Fruit fly (Drosophila melanogaster): ENCODE results near the gene x16.
A peak's percentile ranks its signal among the peaks of the same experiment; 100 is the strongest.

Gene x16

dm6 chr2L:6922091-6922753 is 2.2 kb upstream of the x16 start (continued):
- no peak for TF ChIP-seq unpg (GFP tag; optimal IDR thresholded peaks at IDR 0.05)
- peak; percentile 70 for TF ChIP-seq CG8924 (tag; optimal IDR thresholded peaks at IDR 0.05)
- no peak for TF ChIP-seq CG7357 (GFP tag; IDR thresholded peaks at IDR 0.05)
- TF ChIP-seq gro (GFP tag; optimal IDR thresholded peaks at IDR 0.05): no peak
- TF ChIP-seq crol (GFP tag; IDR thresholded peaks at IDR 0.05): no peak
- TF ChIP-seq gcm (GFP tag; optimal IDR thresholded peaks at IDR 0.05): peak; percentile 61
- TF ChIP-seq wdn (GFP tag; IDR thresholded peaks at IDR 0.05): no peak; the same call in 1 of the 2 replicates
- TF ChIP-seq CG12391 (tag; optimal IDR thresholded peaks at IDR 0.05): peak; percentile 79
- peak; percentile 65 for TF ChIP-seq CG13424 (tag; optimal IDR thresholded peaks at IDR 0.05)
- peak; percentile 76 for TF ChIP-seq lab (GFP tag; optimal IDR thresholded peaks at IDR 0.05)
- peak; percentile 45 for TF ChIP-seq Spps (tag; optimal IDR thresholded peaks at IDR 0.05)
- peak; percentile 65 for TF ChIP-seq CG12219 (GFP tag; optimal IDR thresholded peaks at IDR 0.05)
- TF ChIP-seq H15 (GFP tag; IDR thresholded peaks at IDR 0.05): no peak
- no peak for TF ChIP-seq lmd (GFP tag; IDR thresholded peaks at IDR 0.05)
- TF ChIP-seq CG1647 (GFP tag; optimal IDR thresholded peaks at IDR 0.05): no peak
- no peak for TF ChIP-seq gfzf (GFP tag; optimal IDR thresholded peaks at IDR 0.05)
- no peak for TF ChIP-seq CG15011 (GFP tag; optimal IDR thresholded peaks at IDR 0.05)
- no peak for TF ChIP-seq CG17612 (GFP tag; IDR thresholded peaks at IDR 0.05)
- no peak; the same call in 1 of the 2 replicates for TF ChIP-seq Drgx (GFP tag; IDR thresholded peaks at IDR 0.05)
- TF ChIP-seq CG30403 (GFP tag; optimal IDR thresholded peaks at IDR 0.05): peak; percentile 74
- no peak for TF ChIP-seq CG11085 (GFP tag; IDR thresholded peaks at IDR 0.05)
- no peak for TF ChIP-seq Hr78 (GFP tag; optimal IDR thresholded peaks at IDR 0.05)
- no peak; the same call in 1 of the 3 replicates for TF ChIP-seq Optix (GFP tag; IDR thresholded peaks at IDR 0.05)
- TF ChIP-seq CG4617 (GFP tag; optimal IDR thresholded peaks at IDR 0.05; ENCODE audit: borderline replicate concordance): peak; percentile 46
- peak; percentile 86 for TF ChIP-seq gem (tag; optimal IDR thresholded peaks at IDR 0.05)
- TF ChIP-seq stc (GFP tag; IDR thresholded peaks at IDR 0.05): peak; percentile 72; the same call in 1 of the 2 replicates
- no peak for TF ChIP-seq exex (tag; optimal IDR thresholded peaks at IDR 0.05)
- TF ChIP-seq jing (GFP tag; optimal IDR thresholded peaks at IDR 0.05): no peak
- peak; percentile 68 for TF ChIP-seq CG9609 (GFP tag; optimal IDR thresholded peaks at IDR 0.05)
- TF ChIP-seq inv (GFP tag; IDR thresholded peaks at IDR 0.05; ENCODE audit: partially characterized antibody): no peak
- no peak; the same call in none of the 2 replicates for TF ChIP-seq CG1024 (GFP tag; IDR thresholded peaks at IDR 0.05)
- TF ChIP-seq CG11247 (GFP tag; IDR thresholded peaks at IDR 0.05): no peak
- no peak for TF ChIP-seq ato (GFP tag; IDR thresholded peaks at IDR 0.05; ENCODE audit: partially characterized antibody)
- no peak for TF ChIP-seq Dp (GFP tag; optimal IDR thresholded peaks at IDR 0.05)
- TF ChIP-seq CG32767 (GFP tag; IDR thresholded peaks at IDR 0.05): no peak
- TF ChIP-seq CG7372 (GFP tag; IDR thresholded peaks at IDR 0.05): peak; percentile 24; the same call in 1 of the 2 replicates
- no peak for TF ChIP-seq NfI (GFP tag; optimal IDR thresholded peaks at IDR 0.05)
- peak in 1 of 2 experiments; percentile 31 for TF ChIP-seq Trl (optimal IDR thresholded peaks at IDR 0.05)
- TF ChIP-seq Trl (GFP tag; optimal IDR thresholded peaks at IDR 0.05): peak; percentile 72
- no peak for TF ChIP-seq CG8281 (tag; optimal IDR thresholded peaks at IDR 0.05)
- peak; percentile 45 for TF ChIP-seq bab2 (GFP tag; optimal IDR thresholded peaks at IDR 0.05)
- TF ChIP-seq gcm2 (GFP tag; optimal IDR thresholded peaks at IDR 0.05): peak; percentile 8
- peak; percentile 59 for TF ChIP-seq CG10654 (GFP tag; optimal IDR thresholded peaks at IDR 0.05)
- TF ChIP-seq toy (GFP tag; IDR thresholded peaks at IDR 0.05): no peak
- TF ChIP-seq Atf3 (GFP tag; optimal IDR thresholded peaks at IDR 0.05): no peak
- peak; percentile 76 for TF ChIP-seq mam (GFP tag; optimal IDR thresholded peaks at IDR 0.05)
- no peak for TF ChIP-seq CG31388 (GFP tag; optimal IDR thresholded peaks at IDR 0.05)
- no peak for TF ChIP-seq gce (GFP tag; IDR thresholded peaks at IDR 0.05)
- peak; percentile 77 for TF ChIP-seq CG17568 (GFP tag; optimal IDR thresholded peaks at IDR 0.05)
- TF ChIP-seq CG11696 (GFP tag; IDR thresholded peaks at IDR 0.05): peak; percentile 59; the same call in 1 of the 2 replicates

Measured in whole organism, embryonic.